Worm (Caenorhabditis elegans) whole organism, late embryonic: ENCODE data around the gene F29C4.4.

Source experiments
- C38D4.7 ChIP-seq: fragments of 200-800 bp; sonication (Bioruptor generic); optimal IDR thresholded peaks from 2 replicates; lab custom pipeline; 2018; ENCODE audit warnings: mild to moderate bottlenecking, missing genetic modification characterization, moderate library complexity, missing compliant biosample characterization
- T23F11.4 ChIP-seq: fragments of 200-800 bp; sonication (Bioruptor generic); optimal IDR thresholded peaks from 2 replicates; lab custom pipeline; 2018; ENCODE audit warnings: mild to moderate bottlenecking, missing genetic modification characterization, missing compliant biosample characterization
- ama-1 ChIP-seq: fragments of 150-350 bp; optimal IDR thresholded peaks from 2 replicates; lab custom pipeline; 2014
- che-1 ChIP-seq: sonication (generic microtip); optimal IDR thresholded peaks from 2 replicates; lab custom pipeline; 2016; ENCODE audit warnings: mild to moderate bottlenecking, missing genetic modification characterization, missing compliant biosample characterization
- elt-2 ChIP-seq: sonication (generic microtip); optimal IDR thresholded peaks from 2 replicates; lab custom pipeline; 2016; ENCODE audit warnings: missing genetic modification reagents, missing genetic modification characterization, missing compliant biosample characterization
- elt-4 ChIP-seq: sonication (generic microtip); optimal IDR thresholded peaks from 2 replicates; lab custom pipeline; 2016; ENCODE audit warnings: missing genetic modification characterization, missing compliant biosample characterization
- fkh-10 ChIP-seq: fragments of 150-350 bp; optimal IDR thresholded peaks from 2 replicates; lab custom pipeline; 2014; ENCODE audit warnings: missing biosample characterization, missing genetic modification reagents, missing genetic modification characterization
- madf-2 ChIP-seq: sonication (generic microtip); optimal IDR thresholded peaks from 2 replicates; lab custom pipeline; 2017; ENCODE audit warnings: missing genetic modification characterization, missing compliant biosample characterization
- nfya-1 ChIP-seq: sonication (generic microtip); optimal IDR thresholded peaks from 2 replicates; lab custom pipeline; 2017; ENCODE audit warnings: missing genetic modification characterization, mild to moderate bottlenecking, missing compliant biosample characterization, antibody characterized with exemption, moderate library complexity
- odd-2 ChIP-seq: sonication (generic microtip); optimal IDR thresholded peaks from 2 replicates; lab custom pipeline; 2017; ENCODE audit warnings: antibody characterized with exemption, mild to moderate bottlenecking, missing genetic modification characterization, missing compliant biosample characterization
- pat-9 ChIP-seq: fragments of 200-800 bp; sonication (Bioruptor generic); optimal IDR thresholded peaks from 2 replicates; lab custom pipeline; 2018; ENCODE audit warnings: mild to moderate bottlenecking, missing genetic modification characterization, moderate library complexity, missing compliant biosample characterization
- pha-2 ChIP-seq: sonication (generic microtip); optimal IDR thresholded peaks from 2 replicates; lab custom pipeline; 2017; ENCODE audit warnings: mild to moderate bottlenecking, missing genetic modification characterization, missing compliant biosample characterization
- tbx-2 ChIP-seq: sonication (generic microtip); optimal IDR thresholded peaks from 2 replicates; lab custom pipeline; 2016; ENCODE audit warnings: missing genetic modification characterization, missing compliant biosample characterization

- TF ChIP-seq che-1 (no peak), fkh-10 (GFP tag; lab: Kevin White, UChicago) (no peak), madf-2 (tag; lab: Kevin White, UChicago) (no peak), elt-2 (tag; lab: Kevin White, UChicago) (no peak), tbx-2 (tag; lab: Kevin White, UChicago) (no peak), pha-2 (tag; lab: Kevin White, UChicago) (no peak), nfya-1 (tag; lab: Kevin White, UChicago) (no peak), odd-2 (tag; lab: Kevin White, UChicago) (no peak), elt-4 (no peak), ama-1 (lab: Kevin White, UChicago) (no peak), C38D4.7 (GFP tag; lab: Kevin White, UChicago) (no peak), pat-9 (tag; lab: Kevin White, UChicago) (no peak), T23F11.4 (GFP tag; lab: Kevin White, UChicago) (no peak)
Observed at ce11 chrIV:78206-78605, 33.3 kb upstream of the F29C4.4 start.
